Worm (Caenorhabditis elegans) whole organism, young adult: ENCODE results near the gene M02D8.2.

Experiments used
- B0019.2 ChIP-seq: fragments of 200-800 bp; sonication (Bioruptor generic); conservative IDR thresholded peaks from 2 replicates; pipeline ENCODE4 v1.3.6; 2022; ENCODE audit warnings: missing genetic modification reagents, missing genetic modification characterization, missing compliant biosample characterization
- B0261.1 ChIP-seq: sonication (generic microtip); optimal IDR thresholded peaks from 2 replicates; lab custom pipeline; 2016; ENCODE audit warnings: mild to moderate bottlenecking, missing genetic modification characterization, moderate library complexity, missing compliant biosample characterization
- F39B2.1 ChIP-seq: fragments of 200-800 bp; sonication (Bioruptor generic); IDR thresholded peaks from 2 replicates; pipeline ENCODE4 v1.3.6; 2022; ENCODE audit warnings: missing genetic modification reagents, missing genetic modification characterization, missing compliant biosample characterization
- F52B5.7 ChIP-seq: sonication (generic microtip); optimal IDR thresholded peaks from 2 replicates; lab custom pipeline; 2016; ENCODE audit warnings: mild to moderate bottlenecking, missing genetic modification characterization, missing compliant biosample characterization
- F57C9.4 ChIP-seq: sonication (generic microtip); optimal IDR thresholded peaks from 2 replicates; lab custom pipeline; 2017; ENCODE audit warnings: mild to moderate bottlenecking, missing genetic modification characterization, missing compliant biosample characterization
- Y53G8AR.9 ChIP-seq: fragments of 200-800 bp; sonication (Bioruptor generic); conservative IDR thresholded peaks from 2 replicates; pipeline ENCODE4 v1.3.6; 2022; ENCODE audit warnings: missing genetic modification reagents, missing genetic modification characterization, missing compliant biosample characterization
- Y79H2A.3 ChIP-seq: fragments of 200-800 bp; sonication (Bioruptor generic); conservative IDR thresholded peaks from 2 replicates; pipeline ENCODE4 v1.3.6; 2022; ENCODE audit warnings: missing genetic modification reagents, missing genetic modification characterization, missing compliant biosample characterization
- Y95B8A.8 ChIP-seq: fragments of 200-800 bp; sonication (Bioruptor generic); IDR thresholded peaks from 2 replicates; pipeline ENCODE4 v1.3.6; 2022; ENCODE audit warnings: missing genetic modification reagents, missing genetic modification characterization, missing compliant biosample characterization
- ZK185.1 ChIP-seq: sonication (generic microtip); optimal IDR thresholded peaks from 2 replicates; lab custom pipeline; 2016; ENCODE audit warnings: mild to moderate bottlenecking, missing genetic modification characterization, missing compliant biosample characterization; ENCODE audit not compliant: poor library complexity, severe bottlenecking
- aptf-3 ChIP-seq: fragments of 200-800 bp; sonication (Bioruptor generic); IDR thresholded peaks from 2 replicates; pipeline ENCODE4 v1.3.6; 2022; ENCODE audit warnings: missing genetic modification characterization, missing compliant biosample characterization
- bed-1 ChIP-seq: fragments of 200-800 bp; sonication (Bioruptor generic); IDR thresholded peaks from 2 replicates; pipeline ENCODE4 v1.3.6; 2022; ENCODE audit warnings: missing genetic modification reagents, missing genetic modification characterization, missing compliant biosample characterization
- bed-2 ChIP-seq: fragments of 200-800 bp; sonication (Bioruptor generic); IDR thresholded peaks from 2 replicates; pipeline ENCODE4 v1.3.6; 2022; ENCODE audit warnings: missing genetic modification reagents, missing genetic modification characterization, missing compliant biosample characterization
- ceh-40 ChIP-seq: fragments of 200-800 bp; sonication (Bioruptor generic); IDR thresholded peaks from 2 replicates; pipeline ENCODE4 v1.3.6; 2022; ENCODE audit warnings: missing genetic modification characterization, missing compliant biosample characterization
- die-1 ChIP-seq: sonication (generic microtip); optimal IDR thresholded peaks from 2 replicates; lab custom pipeline; 2016; ENCODE audit warnings: missing genotype, mild to moderate bottlenecking, missing genetic modification characterization, missing compliant biosample characterization
- dpff-1 ChIP-seq: sonication (generic microtip); optimal IDR thresholded peaks from 2 replicates; lab custom pipeline; 2017; ENCODE audit warnings: mild to moderate bottlenecking, missing genetic modification characterization, missing compliant biosample characterization
- dpl-1 ChIP-seq: fragments of 150-350 bp; optimal IDR thresholded peaks from 2 replicates; lab custom pipeline; 2014; ENCODE audit warnings: missing biosample characterization, missing genetic modification reagents, missing genetic modification characterization
- efl-1 ChIP-seq: fragments of 150-350 bp; optimal IDR thresholded peaks from 2 replicates; lab custom pipeline; 2014; ENCODE audit warnings: missing biosample characterization, missing genetic modification reagents, missing genetic modification characterization
- egrh-3 ChIP-seq: fragments of 200-800 bp; sonication (Bioruptor generic); IDR thresholded peaks from 2 replicates; pipeline ENCODE4 v1.3.6; 2022; ENCODE audit warnings: missing genetic modification reagents, missing genetic modification characterization, missing compliant biosample characterization
- gei-17 ChIP-seq: fragments of 200-800 bp; sonication (Bioruptor generic); optimal IDR thresholded peaks from 2 replicates; lab custom pipeline; 2018; ENCODE audit warnings: mild to moderate bottlenecking, missing genetic modification characterization, missing compliant biosample characterization
- him-1 ChIP-seq: sonication (generic microtip); optimal IDR thresholded peaks from 2 replicates; lab custom pipeline; 2016; ENCODE audit warnings: missing genotype, missing genetic modification reagents, missing genetic modification characterization, missing compliant biosample characterization
- hlh-12 ChIP-seq: sonication (generic microtip); optimal IDR thresholded peaks from 2 replicates; lab custom pipeline; 2016; ENCODE audit warnings: missing genetic modification characterization, missing compliant biosample characterization
- lin-26 ChIP-seq: fragments of 200-800 bp; sonication (Bioruptor generic); IDR thresholded peaks from 2 replicates; pipeline ENCODE4 v1.3.6; 2022; ENCODE audit warnings: missing genetic modification reagents, missing genetic modification characterization, missing compliant biosample characterization
- lsy-27 ChIP-seq: sonication (generic microtip); optimal IDR thresholded peaks from 2 replicates; lab custom pipeline; 2017; ENCODE audit warnings: missing genetic modification characterization, mild to moderate bottlenecking, missing compliant biosample characterization, antibody characterized with exemption, missing genotype, borderline replicate concordance; ENCODE audit not compliant: insufficient read depth
- madf-10 ChIP-seq: sonication (generic microtip); optimal IDR thresholded peaks from 2 replicates; lab custom pipeline; 2016; ENCODE audit warnings: mild to moderate bottlenecking, missing genetic modification characterization, missing compliant biosample characterization
- mel-28 ChIP-seq: sonication (generic microtip); optimal IDR thresholded peaks from 2 replicates; lab custom pipeline; 2016; ENCODE audit warnings: borderline replicate concordance, mild to moderate bottlenecking, missing genetic modification characterization, missing compliant biosample characterization
- nhr-120 ChIP-seq: fragments of 200-800 bp; sonication (Bioruptor generic); IDR thresholded peaks from 2 replicates; pipeline ENCODE4 v1.3.6; 2022; ENCODE audit warnings: missing genetic modification characterization, missing compliant biosample characterization
- nhr-179 ChIP-seq: sonication (generic microtip); optimal IDR thresholded peaks from 2 replicates; lab custom pipeline; 2016; ENCODE audit warnings: mild to moderate bottlenecking, missing genetic modification characterization, missing compliant biosample characterization
- nhr-27 ChIP-seq: fragments of 200-800 bp; sonication (Bioruptor generic); optimal IDR thresholded peaks from 2 replicates; lab custom pipeline; 2018; ENCODE audit warnings: mild to moderate bottlenecking, missing genetic modification characterization, moderate library complexity, missing compliant biosample characterization
- nhr-90 ChIP-seq: sonication (generic microtip); optimal IDR thresholded peaks from 2 replicates; lab custom pipeline; 2016; ENCODE audit warnings: missing genotype, mild to moderate bottlenecking, missing genetic modification characterization, missing compliant biosample characterization
- pbrm-1 ChIP-seq: fragments of 200-800 bp; sonication (Bioruptor generic); IDR thresholded peaks from 2 replicates; pipeline ENCODE4 v1.3.6; 2022; ENCODE audit warnings: missing genetic modification reagents, missing genetic modification characterization, missing compliant biosample characterization
- rcor-1 ChIP-seq: fragments of 200-800 bp; sonication (Bioruptor generic); IDR thresholded peaks from 2 replicates; pipeline ENCODE4 v1.3.6; 2022; ENCODE audit warnings: missing genetic modification reagents, missing genetic modification characterization, missing compliant biosample characterization
- sdz-38 ChIP-seq: sonication (generic microtip); optimal IDR thresholded peaks from 2 replicates; lab custom pipeline; 2016; ENCODE audit warnings: missing genotype, missing genetic modification characterization, missing compliant biosample characterization
- snpc-1.1 ChIP-seq: sonication (generic microtip); optimal IDR thresholded peaks from 2 replicates; lab custom pipeline; 2017; ENCODE audit warnings: missing genetic modification characterization, mild to moderate bottlenecking, missing compliant biosample characterization, antibody characterized with exemption, moderate library complexity, missing genotype, missing genetic modification reagents; ENCODE audit not compliant: insufficient read depth
- snpc-4 ChIP-seq, 5 experiments: fragments of 150-350 bp in 1 of 5; sonication (generic microtip) in 4 of 5; optimal IDR thresholded peaks; 2 replicates each; lab custom pipeline; 2014 to 2018; ENCODE audit warnings: missing genetic modification characterization in 5 of 5, missing biosample characterization in 3 of 5, antibody characterized with exemption in 2 of 5, mild to moderate bottlenecking in 2 of 5, missing compliant biosample characterization in 2 of 5, missing genotype in 2 of 5, moderate library complexity in 2 of 5, missing genetic modification reagents in 1 of 5
- sptf-2 ChIP-seq: fragments of 200-800 bp; sonication (Bioruptor generic); optimal IDR thresholded peaks from 2 replicates; lab custom pipeline; 2018; ENCODE audit warnings: mild to moderate bottlenecking, missing genetic modification characterization, missing compliant biosample characterization
- tbx-9 ChIP-seq: sonication (generic microtip); optimal IDR thresholded peaks from 2 replicates; lab custom pipeline; 2016; ENCODE audit warnings: borderline replicate concordance, missing genetic modification characterization, inconsistent platforms, missing compliant biosample characterization
- zfh-2 ChIP-seq: fragments of 200-800 bp; sonication (Bioruptor generic); conservative IDR thresholded peaks from 2 replicates; pipeline ENCODE4 v1.3.6; 2022; ENCODE audit warnings: missing genetic modification reagents, missing genetic modification characterization, missing compliant biosample characterization
- ztf-22 ChIP-seq: fragments of 200-800 bp; sonication (Bioruptor generic); optimal IDR thresholded peaks from 2 replicates; lab custom pipeline; 2018; ENCODE audit warnings: mild to moderate bottlenecking, missing genetic modification characterization, moderate library complexity, missing compliant biosample characterization
- ztf-25 ChIP-seq: fragments of 200-800 bp; sonication (Bioruptor generic); IDR thresholded peaks from 2 replicates; pipeline ENCODE4 v1.3.6; 2022; ENCODE audit warnings: missing genetic modification reagents, missing genetic modification characterization, missing compliant biosample characterization
- ztf-26 ChIP-seq: sonication (generic microtip); optimal IDR thresholded peaks from 2 replicates; lab custom pipeline; 2017; ENCODE audit warnings: missing genetic modification characterization, missing compliant biosample characterization

Gene M02D8.2

ce11 chrX:8737801-8738200 is 1.7 kb upstream of the M02D8.2 start:
- no peak for TF ChIP-seq B0019.2 (GFP tag; lab: Robert Waterston, UW)
- TF ChIP-seq bed-1, result no peak
- TF ChIP-seq lsy-27, result no peak
- TF ChIP-seq Y79H2A.3 (GFP tag; lab: Robert Waterston, UW), result no peak
- no peak for TF ChIP-seq nhr-120 (GFP tag; lab: Robert Waterston, UW)
- no peak for TF ChIP-seq gei-17
- no peak for TF ChIP-seq rcor-1
- TF ChIP-seq F57C9.4 (tag; lab: Kevin White, UChicago), result no peak
- TF ChIP-seq ztf-22 (GFP tag; lab: Kevin White, UChicago), result no peak
- TF ChIP-seq dpl-1 (GFP tag; lab: Kevin White, UChicago), result no peak
- no peak for TF ChIP-seq sptf-2 (GFP tag; lab: Kevin White, UChicago)
- no peak for TF ChIP-seq hlh-12 (tag; lab: Kevin White, UChicago)
- no peak for TF ChIP-seq B0261.1 (tag; lab: Kevin White, UChicago)
- no peak for TF ChIP-seq madf-10 (tag; lab: Kevin White, UChicago)
- no peak for TF ChIP-seq ZK185.1 (tag; lab: Kevin White, UChicago)
- no peak for TF ChIP-seq F52B5.7 (tag; lab: Kevin White, UChicago)
- TF ChIP-seq tbx-9 (tag; lab: Kevin White, UChicago), result no peak
- no peak for TF ChIP-seq nhr-27 (tag; lab: Kevin White, UChicago)
- no peak for TF ChIP-seq lin-26 (GFP tag; lab: Robert Waterston, UW)
- no peak for TF ChIP-seq ztf-26
- TF ChIP-seq, all 124 proteins: peak for 0

- TF ChIP-seq bed-2, result no peak
- TF ChIP-seq hlh-12 (tag; lab: Kevin White, UChicago), result no peak
- peak; percentile 13 for TF ChIP-seq snpc-1.1 (tag; lab: Kevin White, UChicago)
- TF ChIP-seq egrh-3 (GFP tag; lab: Robert Waterston, UW), result peak; percentile 52; the same call in 1 of the 2 replicates
- peak; percentile 8 for TF ChIP-seq madf-10 (tag; lab: Kevin White, UChicago)
- TF ChIP-seq Y53G8AR.9 (GFP tag; lab: Robert Waterston, UW), result no peak
- no peak for TF ChIP-seq dpff-1 (tag; lab: Kevin White, UChicago)
- no peak for TF ChIP-seq mel-28 (tag; lab: Kevin White, UChicago)
- no peak for TF ChIP-seq sdz-38 (tag; lab: Kevin White, UChicago)
- TF ChIP-seq zfh-2, result peak; percentile 91
- no peak for TF ChIP-seq ztf-25 (GFP tag; lab: Robert Waterston, UW)
- 0 out of 2 replicates have a peak, but pooled peaks have one; percentile 26 for TF ChIP-seq pbrm-1
- TF ChIP-seq lin-26 (GFP tag; lab: Robert Waterston, UW), result 0 out of 2 replicates have a peak, but pooled peaks have one; percentile 8
- no peak for TF ChIP-seq nhr-90 (tag; lab: Kevin White, UChicago)
- peak; percentile 66 for TF ChIP-seq snpc-4 (GFP tag; optimal IDR thresholded peaks at IDR 0.05; lab: Kevin White, UChicago)
- peak in 2 of 4 experiments; percentile 88 to 92 for TF ChIP-seq snpc-4 (tag; optimal IDR thresholded peaks at IDR 0.05; lab: Kevin White, UChicago)
- TF ChIP-seq ceh-40 (GFP tag; lab: Robert Waterston, UW), result no peak
Measured at ce11 chrX:8741629-8742170, 2.2 kb downstream of the M02D8.2 start.

- TF ChIP-seq nhr-27 (tag; lab: Kevin White, UChicago), result no peak
- TF ChIP-seq die-1 (tag; lab: Kevin White, UChicago), result no peak
- no peak for TF ChIP-seq aptf-3 (GFP tag; lab: Robert Waterston, UW)
- TF ChIP-seq Y95B8A.8, result no peak
- no peak for TF ChIP-seq snpc-1.1 (tag; lab: Kevin White, UChicago)
- no peak for TF ChIP-seq F39B2.1 (GFP tag; lab: Robert Waterston, UW)
- TF ChIP-seq nhr-179 (tag; lab: Kevin White, UChicago), result no peak
- TF ChIP-seq him-1 (tag; lab: Kevin White, UChicago), result no peak
- TF ChIP-seq efl-1 (GFP tag; lab: Kevin White, UChicago), result no peak
Measured at ce11 chrX:8742896-8743295, 3.4 kb downstream of the M02D8.2 start, which contains the start of gene M02D8.7. Gene M02D8.7, minus strand, starts transcription at chrX:8742996.
